Fruit fly (Drosophila melanogaster) whole organism, embryonic: ENCODE results near the gene fbl.

ENCODE experiments used
- Bteb2 ChIP-seq: fragments of 200-800 bp; sonication (Bioruptor generic); optimal IDR thresholded peaks from 2 replicates; lab custom pipeline; 2016; ENCODE audit warnings: missing biosample characterization, missing genetic modification characterization
- CG11504 ChIP-seq: fragments of 200-800 bp; sonication (Bioruptor generic); optimal IDR thresholded peaks from 3 replicates; lab custom pipeline; 2019; ENCODE audit warnings: missing biosample characterization, mild to moderate bottlenecking, missing genetic modification characterization, moderate library complexity
- CG12155 ChIP-seq: fragments of 200-800 bp; sonication (Bioruptor generic); optimal IDR thresholded peaks from 3 replicates; lab custom pipeline; 2016; ENCODE audit warnings: missing biosample characterization, missing genetic modification characterization
- CG12219 ChIP-seq: fragments of 200-800 bp; sonication (Bioruptor generic); optimal IDR thresholded peaks from 3 replicates; lab custom pipeline; 2018; ENCODE audit warnings: missing biosample characterization, mild to moderate bottlenecking, missing genetic modification characterization
- CG12769 ChIP-seq: fragments of 200-800 bp; sonication (Bioruptor generic); optimal IDR thresholded peaks from 2 replicates; lab custom pipeline; 2019; ENCODE audit warnings: missing biosample characterization, mild to moderate bottlenecking, missing genetic modification characterization, moderate library complexity
- CG15011 ChIP-seq: fragments of 200-800 bp; sonication (Bioruptor generic); optimal IDR thresholded peaks from 3 replicates; lab custom pipeline; 2018; ENCODE audit warnings: missing biosample characterization, mild to moderate bottlenecking, missing genetic modification characterization
- CG17359 ChIP-seq: fragments of 200-800 bp; sonication (Bioruptor generic); optimal IDR thresholded peaks from 3 replicates; lab custom pipeline; 2018; ENCODE audit warnings: missing biosample characterization, mild to moderate bottlenecking, missing genetic modification characterization, moderate library complexity
- CG17802 ChIP-seq: fragments of 200-800 bp; sonication (Bioruptor generic); optimal IDR thresholded peaks from 2 replicates; lab custom pipeline; 2018; ENCODE audit warnings: missing biosample characterization, mild to moderate bottlenecking, missing genetic modification characterization, moderate library complexity
- CG17829 ChIP-seq: fragments of 200-800 bp; optimal IDR thresholded peaks from 2 replicates; lab custom pipeline; 2019; ENCODE audit warnings: missing biosample characterization, mild to moderate bottlenecking, missing genetic modification characterization, moderate library complexity
- CG18476 ChIP-seq: fragments of 200-800 bp; sonication (Bioruptor generic); optimal IDR thresholded peaks from 2 replicates; lab custom pipeline; 2016; ENCODE audit warnings: missing biosample characterization, mild to moderate bottlenecking, missing genetic modification characterization
- CG2199 ChIP-seq: fragments of 200-800 bp; sonication (Bioruptor generic); IDR thresholded peaks from 3 replicates; pipeline ENCODE4 v1.3.6; 2022; ENCODE audit warnings: missing biosample characterization, missing genetic modification characterization
- CG30020 ChIP-seq: fragments of 200-800 bp; optimal IDR thresholded peaks from 2 replicates; lab custom pipeline; 2019; ENCODE audit warnings: missing biosample characterization, mild to moderate bottlenecking, missing genetic modification characterization, moderate library complexity
- CG32532 ChIP-seq: fragments of 200-800 bp; sonication (Bioruptor generic); IDR thresholded peaks from 2 replicates; pipeline ENCODE4 v1.3.6; 2022; ENCODE audit warnings: missing biosample characterization, missing genetic modification characterization
- CG32772 ChIP-seq: fragments of 200-800 bp; sonication (Bioruptor generic); IDR thresholded peaks from 2 replicates; pipeline ENCODE4 v1.3.6; 2022; ENCODE audit warnings: missing biosample characterization, missing genetic modification characterization
- CG33213 ChIP-seq: fragments of 200-800 bp; sonication (Bioruptor generic); optimal IDR thresholded peaks from 3 replicates; lab custom pipeline; 2016; ENCODE audit warnings: missing biosample characterization, missing genetic modification characterization
- CG42726 ChIP-seq: fragments of 200-800 bp; sonication (Bioruptor generic); IDR thresholded peaks from 2 replicates; pipeline ENCODE4 v1.3.6; 2022; ENCODE audit warnings: missing biosample characterization, missing genetic modification characterization; ENCODE audit not compliant: partially characterized antibody
- CG4328 ChIP-seq: fragments of 200-800 bp; sonication (Bioruptor generic); optimal IDR thresholded peaks from 3 replicates; lab custom pipeline; 2017; ENCODE audit warnings: missing biosample characterization, missing genetic modification reagents, missing genetic modification characterization
- CG5245 ChIP-seq: fragments of 200-800 bp; sonication (Bioruptor generic); optimal IDR thresholded peaks from 3 replicates; lab custom pipeline; 2016; ENCODE audit warnings: missing biosample characterization, missing genetic modification characterization
- CG7556 ChIP-seq: fragments of 200-800 bp; sonication (Bioruptor generic); optimal IDR thresholded peaks from 2 replicates; lab custom pipeline; 2017; ENCODE audit warnings: missing biosample characterization, mild to moderate bottlenecking, missing genetic modification characterization
- CG9609 ChIP-seq: fragments of 200-800 bp; sonication (Bioruptor generic); optimal IDR thresholded peaks from 3 replicates; lab custom pipeline; 2016; ENCODE audit warnings: missing biosample characterization, missing genetic modification characterization
- Dip3 ChIP-seq: fragments of 200-800 bp; sonication (Bioruptor generic); optimal IDR thresholded peaks from 3 replicates; lab custom pipeline; 2016; ENCODE audit warnings: missing biosample characterization, missing genetic modification characterization
- Fer2 ChIP-seq: fragments of 200-800 bp; sonication (Bioruptor generic); optimal IDR thresholded peaks from 2 replicates; lab custom pipeline; 2018; ENCODE audit warnings: missing biosample characterization, mild to moderate bottlenecking, missing genetic modification characterization, moderate library complexity
- HLH4C ChIP-seq: fragments of 200-800 bp; sonication (Bioruptor generic); IDR thresholded peaks from 3 replicates; pipeline ENCODE4 v1.3.6; 2022; ENCODE audit warnings: missing biosample characterization, missing genetic modification characterization; ENCODE audit not compliant: partially characterized antibody
- Med ChIP-seq: fragments of 200-800 bp; sonication (Bioruptor generic); peaks from one replicate; lab custom pipeline; 2016; ENCODE audit warnings: missing biosample characterization, missing genetic modification characterization, mild to moderate bottlenecking, inconsistent platforms, moderate library complexity
- Mes4 ChIP-seq: fragments of 200-800 bp; sonication (Bioruptor generic); optimal IDR thresholded peaks from 2 replicates; lab custom pipeline; 2016; ENCODE audit warnings: missing biosample characterization, missing genetic modification characterization
- Mrtf ChIP-seq: fragments of 200-800 bp; sonication (Bioruptor generic); IDR thresholded peaks from 3 replicates; pipeline ENCODE4 v1.3.6; 2022; ENCODE audit warnings: missing biosample characterization, missing genetic modification characterization
- NK7.1 ChIP-seq: fragments of 200-800 bp; sonication (Bioruptor generic); optimal IDR thresholded peaks from 3 replicates; lab custom pipeline; 2016; ENCODE audit warnings: missing biosample characterization, missing genetic modification characterization
- Nf-YB ChIP-seq: fragments of 200-800 bp; sonication (Bioruptor generic); optimal IDR thresholded peaks from 3 replicates; lab custom pipeline; 2019; ENCODE audit warnings: missing biosample characterization, mild to moderate bottlenecking, missing genetic modification characterization, moderate library complexity
- NfI ChIP-seq: fragments of 200-800 bp; sonication (Bioruptor generic); optimal IDR thresholded peaks from 3 replicates; lab custom pipeline; 2018; ENCODE audit warnings: missing biosample characterization, mild to moderate bottlenecking, missing genetic modification characterization, moderate library complexity
- Oaz ChIP-seq: fragments of 200-800 bp; sonication (Bioruptor generic); IDR thresholded peaks from 2 replicates; pipeline ENCODE4 v1.3.6; 2022; ENCODE audit warnings: missing biosample characterization, missing genetic modification characterization
- Oli ChIP-seq: fragments of 200-800 bp; sonication (Bioruptor generic); optimal IDR thresholded peaks from 2 replicates; lab custom pipeline; 2018; ENCODE audit warnings: missing biosample characterization, mild to moderate bottlenecking, missing genetic modification characterization, moderate library complexity
- Scr ChIP-seq: fragments of 200-800 bp; sonication (Bioruptor generic); IDR thresholded peaks from 2 replicates; pipeline ENCODE4 v1.3.6; 2022; ENCODE audit warnings: missing biosample characterization, missing genetic modification characterization; ENCODE audit not compliant: partially characterized antibody
- Six4 ChIP-seq: fragments of 200-800 bp; sonication (Bioruptor generic); optimal IDR thresholded peaks from 2 replicates; lab custom pipeline; 2016; ENCODE audit warnings: missing biosample characterization, missing genetic modification characterization
- ap ChIP-seq: fragments of 200-800 bp; sonication (Bioruptor generic); IDR thresholded peaks from 2 replicates; pipeline ENCODE4 v1.3.6; 2022; ENCODE audit warnings: missing biosample characterization, missing genetic modification characterization
- cas ChIP-seq: fragments of 200-800 bp; sonication (Bioruptor generic); IDR thresholded peaks from 2 replicates; pipeline ENCODE4 v1.3.6; 2022; ENCODE audit warnings: missing biosample characterization, missing genetic modification characterization
- chm ChIP-seq: fragments of 200-800 bp; sonication (Bioruptor generic); IDR thresholded peaks from 2 replicates; pipeline ENCODE4 v1.3.6; 2022; ENCODE audit warnings: missing biosample characterization, missing genetic modification characterization
- croc ChIP-seq: fragments of 200-800 bp; sonication (Bioruptor generic); conservative IDR thresholded peaks from 3 replicates; pipeline ENCODE4 v1.3.6; 2022; ENCODE audit warnings: missing biosample characterization, missing genetic modification characterization
- exex ChIP-seq: fragments of 200-800 bp; sonication (Bioruptor generic); optimal IDR thresholded peaks from 4 replicates; lab custom pipeline; 2018; ENCODE audit warnings: missing biosample characterization, mild to moderate bottlenecking, missing genetic modification characterization, moderate library complexity
- fd96Cb ChIP-seq: fragments of 200-800 bp; sonication (Bioruptor generic); optimal IDR thresholded peaks from 2 replicates; lab custom pipeline; 2018; ENCODE audit warnings: missing biosample characterization, mild to moderate bottlenecking, missing genetic modification characterization, moderate library complexity
- ftz-f1 ChIP-seq: fragments of 200-800 bp; sonication (Bioruptor generic); optimal IDR thresholded peaks from 2 replicates; lab custom pipeline; 2016; ENCODE audit warnings: missing biosample characterization, missing genetic modification characterization
- hbn ChIP-seq: fragments of 200-800 bp; sonication (Bioruptor generic); IDR thresholded peaks from 2 replicates; pipeline ENCODE4 v1.3.6; 2022; ENCODE audit warnings: missing biosample characterization, missing genetic modification characterization; ENCODE audit not compliant: partially characterized antibody
- pros ChIP-seq: fragments of 200-800 bp; sonication (Bioruptor generic); optimal IDR thresholded peaks from 3 replicates; lab custom pipeline; 2019; ENCODE audit warnings: missing biosample characterization, mild to moderate bottlenecking, missing genetic modification characterization, moderate library complexity
- shn ChIP-seq: fragments of 200-800 bp; sonication (Bioruptor generic); optimal IDR thresholded peaks from 3 replicates; lab custom pipeline; 2016; ENCODE audit warnings: missing biosample characterization, missing genetic modification characterization
- stc ChIP-seq: fragments of 200-800 bp; sonication (Bioruptor generic); IDR thresholded peaks from 2 replicates; pipeline ENCODE4 v1.3.6; 2022; ENCODE audit warnings: missing biosample characterization, missing genetic modification characterization
- sug ChIP-seq: fragments of 200-800 bp; optimal IDR thresholded peaks from 2 replicates; lab custom pipeline; 2019; ENCODE audit warnings: missing biosample characterization, mild to moderate bottlenecking, missing genetic modification characterization, moderate library complexity
- tio ChIP-seq: fragments of 200-800 bp; sonication (Bioruptor generic); optimal IDR thresholded peaks from 2 replicates; lab custom pipeline; 2017; ENCODE audit warnings: missing biosample characterization, missing genetic modification characterization, inconsistent platforms
- tll ChIP-seq, 2 experiments: fragments of 200-800 bp in 1 of 2; fragments of >200 bp in 1 of 2; sonication (Bioruptor generic) in 1 of 2; optimal IDR thresholded peaks; 2 replicates each; lab custom pipeline; 2017 to 2019; ENCODE audit warnings: missing biosample characterization in 2 of 2, missing genetic modification characterization in 2 of 2, mild to moderate bottlenecking in 1 of 2, moderate library complexity in 1 of 2
- tna ChIP-seq: fragments of 200-800 bp; sonication (Bioruptor generic); IDR thresholded peaks from 2 replicates; pipeline ENCODE4 v1.3.6; 2022; ENCODE audit warnings: missing biosample characterization, missing genetic modification characterization; ENCODE audit not compliant: partially characterized antibody

Gene fbl

dm6 chr3L:20384086-20384810, at the start of gene fbl, which contains the start of gene CG5498 (continued):
- TF ChIP-seq shn (GFP tag; lab: Kevin White, UChicago) = peak; percentile 25
- TF ChIP-seq stc = 0 out of 2 replicates have a peak, but pooled peaks have one; percentile 29
- TF ChIP-seq HLH4C (GFP tag; lab: Robert Waterston, UW) = no peak
- TF ChIP-seq CG12769 (tag; lab: Kevin White, UChicago) = no peak
- TF ChIP-seq fd96Cb = peak; percentile 39
- peak; percentile 74 for TF ChIP-seq CG17829
- TF ChIP-seq CG7556 (GFP tag; lab: Kevin White, UChicago) = peak; percentile 71
- peak; percentile 54 for TF ChIP-seq Dip3 (GFP tag; lab: Kevin White, UChicago)
- no peak for TF ChIP-seq Mrtf (GFP tag; lab: Robert Waterston, UW)
- peak; percentile 56 for TF ChIP-seq CG5245 (GFP tag; lab: Kevin White, UChicago)
- no peak for TF ChIP-seq pros (GFP tag; lab: Kevin White, UChicago)
- peak; percentile 54 for TF ChIP-seq exex (tag; lab: Kevin White, UChicago)
- no peak for TF ChIP-seq NK7.1
- peak; percentile 61 for TF ChIP-seq Fer2 (tag; lab: Kevin White, UChicago)
- TF ChIP-seq CG33213 (GFP tag; lab: Kevin White, UChicago) = peak; percentile 29
- TF ChIP-seq CG32772 = 0 out of 2 replicates have a peak, but pooled peaks have one; percentile 22
- peak; percentile 30 for TF ChIP-seq CG4328 (GFP tag; lab: Kevin White, UChicago)
- no peak for TF ChIP-seq chm (GFP tag; lab: Robert Waterston, UW)
- TF ChIP-seq CG18476 (GFP tag; lab: Kevin White, UChicago) = peak; percentile 56
- TF ChIP-seq hbn (GFP tag; lab: Robert Waterston, UW) = peak; percentile 38; the same call in 1 of the 2 replicates
- peak; percentile 59 for TF ChIP-seq Bteb2 (GFP tag; lab: Kevin White, UChicago)
- TF ChIP-seq tna = 0 out of 2 replicates have a peak, but pooled peaks have one; percentile 42
- TF ChIP-seq Scr (GFP tag; lab: Robert Waterston, UW) = peak; percentile 34; the same call in 1 of the 2 replicates
- no peak for TF ChIP-seq Oaz (GFP tag; lab: Robert Waterston, UW)
- TF ChIP-seq CG9609 (GFP tag; lab: Kevin White, UChicago) = peak; percentile 9
- TF ChIP-seq CG17359 (tag; lab: Kevin White, UChicago) = peak; percentile 56
- no peak for TF ChIP-seq CG2199 (GFP tag; lab: Robert Waterston, UW)
- TF ChIP-seq CG15011 (GFP tag; lab: Kevin White, UChicago) = peak; percentile 34
- peak; percentile 74 for TF ChIP-seq CG12155
- TF ChIP-seq croc (GFP tag; lab: Robert Waterston, UW) = no peak
- peak; percentile 6 for TF ChIP-seq Mes4 (GFP tag; lab: Kevin White, UChicago)
- TF ChIP-seq Six4 (GFP tag; lab: Kevin White, UChicago) = peak; percentile 30
- TF ChIP-seq CG30020 (tag; lab: Kevin White, UChicago) = peak; percentile 64
- TF ChIP-seq CG32532 (GFP tag; lab: Robert Waterston, UW) = peak; percentile 52; the same call in 1 of the 2 replicates
- peak; percentile 99 for TF ChIP-seq CG11504 (tag; lab: Kevin White, UChicago)
- TF ChIP-seq Med (GFP tag; lab: Kevin White, UChicago) = peak; percentile 73
- peak; percentile 63 for TF ChIP-seq NfI (GFP tag; lab: Kevin White, UChicago)
- TF ChIP-seq Nf-YB = no peak
- TF ChIP-seq tio (GFP tag; lab: Kevin White, UChicago) = peak; percentile 53
- TF ChIP-seq CG42726 (GFP tag; lab: Robert Waterston, UW) = 0 out of 2 replicates have a peak, but pooled peaks have one; percentile 15
- no peak for TF ChIP-seq CG12219 (GFP tag; lab: Kevin White, UChicago)
- TF ChIP-seq ftz-f1 (GFP tag; lab: Kevin White, UChicago) = no peak
- TF ChIP-seq ap = no peak
- TF ChIP-seq tll (GFP tag; optimal IDR thresholded peaks at IDR 0.05; lab: Kevin White, UChicago) = no peak
- TF ChIP-seq sug (tag; lab: Kevin White, UChicago) = peak; percentile 68
- TF ChIP-seq cas (GFP tag; lab: Robert Waterston, UW) = no peak
- peak; percentile 25 for TF ChIP-seq Oli (tag; lab: Kevin White, UChicago)
- TF ChIP-seq CG17802 (tag; lab: Kevin White, UChicago) = no peak
